Worm (Caenorhabditis elegans) whole organism, L1 larva: ENCODE data around the gene parp-2.

Experiments used
- aly-2 ChIP-seq: fragments of 150-350 bp; optimal IDR thresholded peaks from 2 replicates; lab custom pipeline; 2014; ENCODE audit warnings: missing biosample characterization, missing genetic modification characterization
- ces-1 ChIP-seq: fragments of 150-350 bp; optimal IDR thresholded peaks from 2 replicates; lab custom pipeline; 2014; ENCODE audit warnings: missing biosample characterization, missing genetic modification reagents, missing genetic modification characterization
- ets-5 ChIP-seq: fragments of 200-800 bp; sonication (Bioruptor generic); IDR thresholded peaks from 2 replicates; pipeline ENCODE4 v1.3.6; 2022; ENCODE audit warnings: missing genetic modification characterization, missing compliant biosample characterization
- fkh-10 ChIP-seq: sonication (generic microtip); optimal IDR thresholded peaks from 2 replicates; lab custom pipeline; 2017; ENCODE audit warnings: missing biosample characterization, missing genetic modification reagents, missing genetic modification characterization
- lin-13 ChIP-seq: fragments of 150-350 bp; optimal IDR thresholded peaks from 2 replicates; lab custom pipeline; 2014; ENCODE audit warnings: missing biosample characterization, missing genetic modification reagents, missing genetic modification characterization
- mab-9 ChIP-seq: fragments of 200-800 bp; sonication (Bioruptor generic); IDR thresholded peaks from 2 replicates; pipeline ENCODE4 v1.3.6; 2022; ENCODE audit warnings: missing genetic modification reagents, missing genetic modification characterization, missing compliant biosample characterization
- mdl-1 ChIP-seq, 2 experiments: fragments of 150-350 bp; optimal IDR thresholded peaks; 2 replicates each; lab custom pipeline; 2014 to 2017; ENCODE audit warnings: missing biosample characterization in 2 of 2, missing genetic modification characterization in 2 of 2, inconsistent platforms in 1 of 2
- nhr-11 ChIP-seq: fragments of 150-350 bp; optimal IDR thresholded peaks from 2 replicates; lab custom pipeline; 2014; ENCODE audit warnings: missing biosample characterization, missing genetic modification characterization
- nhr-76 ChIP-seq: sonication (generic microtip); optimal IDR thresholded peaks from 2 replicates; lab custom pipeline; 2017; ENCODE audit warnings: missing biosample characterization, missing genetic modification characterization
- nhr-77 ChIP-seq: fragments of 150-350 bp; optimal IDR thresholded peaks from 2 replicates; lab custom pipeline; 2014; ENCODE audit warnings: missing biosample characterization, missing genetic modification characterization
- skn-1 ChIP-seq: fragments of 150-350 bp; optimal IDR thresholded peaks from 2 replicates; lab custom pipeline; 2014; ENCODE audit warnings: missing biosample characterization, missing genetic modification characterization
- snpc-4 ChIP-seq: fragments of 150-350 bp; optimal IDR thresholded peaks from 2 replicates; lab custom pipeline; 2014; ENCODE audit warnings: missing biosample characterization, missing genetic modification characterization
- unc-62 ChIP-seq: fragments of 150-350 bp; optimal IDR thresholded peaks from 2 replicates; lab custom pipeline; 2014; ENCODE audit warnings: missing biosample characterization, missing genetic modification reagents, missing genetic modification characterization

- no peak for TF ChIP-seq lin-13 (GFP tag; lab: Kevin White, UChicago)
- TF ChIP-seq ces-1 (GFP tag; lab: Kevin White, UChicago) = no peak
- no peak for TF ChIP-seq skn-1 (tag; lab: Kevin White, UChicago)
- no peak for TF ChIP-seq unc-62 (GFP tag; lab: Kevin White, UChicago)
- no peak for TF ChIP-seq nhr-76 (tag; lab: Kevin White, UChicago)
- TF ChIP-seq fkh-10 (GFP tag; lab: Kevin White, UChicago) = no peak
- no peak for TF ChIP-seq snpc-4
- no peak for TF ChIP-seq ets-5 (GFP tag; lab: Robert Waterston, UW)
- TF ChIP-seq nhr-77 = no peak
- no peak for TF ChIP-seq nhr-11 (tag; lab: Kevin White, UChicago)
- TF ChIP-seq aly-2 (tag; lab: Kevin White, UChicago) = no peak
- no peak for TF ChIP-seq mdl-1 (tag; optimal IDR thresholded peaks at IDR 0.05; lab: Kevin White, UChicago)
- no peak for TF ChIP-seq mab-9 (GFP tag; lab: Robert Waterston, UW)
These were observed 48.5 kb upstream of the parp-2 start, which contains the start of gene sra-7 for ce11 chrII:9544386-9544785.
